Worm (Caenorhabditis elegans) whole organism, mixed stage, embryonic: ENCODE results near the gene C26E6.1.
A peak's percentile ranks its signal among the peaks of the same experiment; 100 is the strongest.

Experiments
- M03D4.4 ChIP-seq: sonication (generic microtip); optimal IDR thresholded peaks from 2 replicates; lab custom pipeline; 2017; ENCODE audit warnings: mild to moderate bottlenecking, missing genetic modification characterization, missing compliant biosample characterization
- bed-3 ChIP-seq: fragments of 200-800 bp; sonication (Bioruptor generic); optimal IDR thresholded peaks from 3 replicates; lab custom pipeline; 2018; ENCODE audit warnings: mild to moderate bottlenecking, missing genetic modification characterization, moderate library complexity, missing compliant biosample characterization
- blmp-1 ChIP-seq: fragments of 150-350 bp; optimal IDR thresholded peaks from 2 replicates; lab custom pipeline; 2014; ENCODE audit warnings: missing biosample characterization, missing genetic modification characterization
- ceh-39 ChIP-seq: fragments of 150-350 bp; optimal IDR thresholded peaks from 2 replicates; lab custom pipeline; 2014; ENCODE audit warnings: missing biosample characterization, missing genetic modification characterization
- ceh-43 ChIP-seq: fragments of 200-800 bp; sonication (Bioruptor generic); optimal IDR thresholded peaks from 2 replicates; lab custom pipeline; 2018; ENCODE audit warnings: mild to moderate bottlenecking, missing genetic modification characterization, moderate library complexity, missing compliant biosample characterization
- ceh-83 ChIP-seq: fragments of 200-800 bp; sonication (Bioruptor generic); optimal IDR thresholded peaks from 2 replicates; lab custom pipeline; 2018; ENCODE audit warnings: mild to moderate bottlenecking, missing genetic modification characterization, missing compliant biosample characterization
- ces-1 ChIP-seq: fragments of 150-350 bp; optimal IDR thresholded peaks from 2 replicates; lab custom pipeline; 2014; ENCODE audit warnings: missing biosample characterization, missing genetic modification reagents, missing genetic modification characterization
- cnd-1 ChIP-seq: fragments of 200-800 bp; sonication (Bioruptor generic); optimal IDR thresholded peaks from 2 replicates; lab custom pipeline; 2018; ENCODE audit warnings: mild to moderate bottlenecking, missing genetic modification characterization, missing compliant biosample characterization
- drap-1 ChIP-seq: fragments of 200-800 bp; sonication (Bioruptor generic); optimal IDR thresholded peaks from 3 replicates; lab custom pipeline; 2018; ENCODE audit warnings: mild to moderate bottlenecking, missing genetic modification characterization, missing compliant biosample characterization
- elt-1 ChIP-seq: sonication (generic microtip); optimal IDR thresholded peaks from 2 replicates; lab custom pipeline; 2017; ENCODE audit warnings: missing genetic modification characterization, mild to moderate bottlenecking, missing compliant biosample characterization, antibody characterized with exemption, moderate library complexity, borderline replicate concordance; ENCODE audit not compliant: insufficient read depth
- elt-3 ChIP-seq: fragments of 150-350 bp; optimal IDR thresholded peaks from 2 replicates; lab custom pipeline; 2014; ENCODE audit warnings: missing biosample characterization, missing genetic modification characterization
- flh-1 ChIP-seq: fragments of 200-800 bp; sonication (Bioruptor generic); optimal IDR thresholded peaks from 2 replicates; lab custom pipeline; 2018; ENCODE audit warnings: mild to moderate bottlenecking, missing genetic modification characterization, moderate library complexity, missing compliant biosample characterization
- ham-2 ChIP-seq: fragments of 200-800 bp; sonication (Bioruptor generic); optimal IDR thresholded peaks from 2 replicates; lab custom pipeline; 2018; ENCODE audit warnings: mild to moderate bottlenecking, missing genetic modification characterization, missing compliant biosample characterization
- hlh-1 ChIP-seq: fragments of 150-350 bp; optimal IDR thresholded peaks from 2 replicates; lab custom pipeline; 2014; ENCODE audit warnings: missing biosample characterization, missing genetic modification reagents, missing genetic modification characterization
- lin-13 ChIP-seq: fragments of 150-350 bp; optimal IDR thresholded peaks from 2 replicates; lab custom pipeline; 2014; ENCODE audit warnings: missing biosample characterization, missing genetic modification characterization
- lin-32 ChIP-seq: fragments of 200-800 bp; sonication (Bioruptor generic); optimal IDR thresholded peaks from 2 replicates; lab custom pipeline; 2018; ENCODE audit warnings: mild to moderate bottlenecking, missing genetic modification characterization, missing compliant biosample characterization
- lsy-2 ChIP-seq: fragments of 150-350 bp; optimal IDR thresholded peaks from 2 replicates; lab custom pipeline; 2014; ENCODE audit warnings: missing biosample characterization, missing genetic modification characterization
- mab-5 ChIP-seq: fragments of 150-350 bp; optimal IDR thresholded peaks from 2 replicates; lab custom pipeline; 2014; ENCODE audit warnings: missing biosample characterization, missing genetic modification characterization
- mep-1 ChIP-seq: fragments of 150-350 bp; optimal IDR thresholded peaks from 2 replicates; lab custom pipeline; 2017; ENCODE audit warnings: missing biosample characterization, missing genetic modification reagents, missing genetic modification characterization, inconsistent platforms
- mls-2 ChIP-seq: sonication (generic microtip); optimal IDR thresholded peaks from 2 replicates; lab custom pipeline; 2016; ENCODE audit warnings: mild to moderate bottlenecking, missing genetic modification characterization, moderate library complexity, missing compliant biosample characterization
- nhr-12 ChIP-seq: fragments of 150-350 bp; optimal IDR thresholded peaks from 2 replicates; lab custom pipeline; 2014; ENCODE audit warnings: missing biosample characterization, missing genetic modification characterization
- nhr-2 ChIP-seq: fragments of 150-350 bp; optimal IDR thresholded peaks from 2 replicates; lab custom pipeline; 2014; ENCODE audit warnings: missing biosample characterization, missing genetic modification characterization
- nhr-237 ChIP-seq: fragments of 150-350 bp; optimal IDR thresholded peaks from 2 replicates; lab custom pipeline; 2014; ENCODE audit warnings: missing biosample characterization, missing genetic modification characterization
- nhr-28 ChIP-seq: fragments of 150-350 bp; optimal IDR thresholded peaks from 2 replicates; lab custom pipeline; 2014; ENCODE audit warnings: missing biosample characterization, missing genetic modification characterization
- nhr-76 ChIP-seq: sonication (generic microtip); optimal IDR thresholded peaks from 2 replicates; lab custom pipeline; 2017; ENCODE audit warnings: missing biosample characterization, missing genetic modification characterization
- pha-4 ChIP-seq: fragments of 150-350 bp; optimal IDR thresholded peaks from 2 replicates; lab custom pipeline; 2018; ENCODE audit warnings: missing biosample characterization, missing genetic modification reagents, missing genetic modification characterization
- sem-2 ChIP-seq: fragments of 200-800 bp; sonication (Bioruptor generic); optimal IDR thresholded peaks from 2 replicates; lab custom pipeline; 2018; ENCODE audit warnings: mild to moderate bottlenecking, missing genetic modification characterization, missing compliant biosample characterization
- snpc-4 ChIP-seq: fragments of 150-350 bp; optimal IDR thresholded peaks from 2 replicates; lab custom pipeline; 2014; ENCODE audit warnings: missing biosample characterization, missing genetic modification characterization
- sptf-1 ChIP-seq: sonication (generic microtip); optimal IDR thresholded peaks from 2 replicates; lab custom pipeline; 2017; ENCODE audit warnings: mild to moderate bottlenecking, missing genetic modification characterization, moderate library complexity, missing compliant biosample characterization
- tbx-8 ChIP-seq: fragments of 200-800 bp; sonication (Bioruptor generic); optimal IDR thresholded peaks from 2 replicates; lab custom pipeline; 2018; ENCODE audit warnings: mild to moderate bottlenecking, missing genetic modification characterization, moderate library complexity, missing compliant biosample characterization
- unc-120 ChIP-seq: sonication (generic microtip); optimal IDR thresholded peaks from 2 replicates; lab custom pipeline; 2017; ENCODE audit warnings: missing genetic modification characterization, missing compliant biosample characterization; ENCODE audit not compliant: poor library complexity, severe bottlenecking
- unc-39 ChIP-seq: fragments of 150-350 bp; optimal IDR thresholded peaks from 2 replicates; lab custom pipeline; 2014; ENCODE audit warnings: missing biosample characterization, missing genetic modification characterization
- unc-62 ChIP-seq: fragments of 150-350 bp; optimal IDR thresholded peaks from 2 replicates; lab custom pipeline; 2014; ENCODE audit warnings: missing biosample characterization, missing genetic modification reagents, missing genetic modification characterization
- zip-8 ChIP-seq: fragments of 150-350 bp; optimal IDR thresholded peaks from 2 replicates; lab custom pipeline; 2014; ENCODE audit warnings: missing biosample characterization, missing genetic modification characterization
- ztf-11 ChIP-seq: fragments of 150-350 bp; optimal IDR thresholded peaks from 2 replicates; lab custom pipeline; 2014; ENCODE audit warnings: missing biosample characterization, missing genetic modification characterization

C26E6.1 gene

DNA sequence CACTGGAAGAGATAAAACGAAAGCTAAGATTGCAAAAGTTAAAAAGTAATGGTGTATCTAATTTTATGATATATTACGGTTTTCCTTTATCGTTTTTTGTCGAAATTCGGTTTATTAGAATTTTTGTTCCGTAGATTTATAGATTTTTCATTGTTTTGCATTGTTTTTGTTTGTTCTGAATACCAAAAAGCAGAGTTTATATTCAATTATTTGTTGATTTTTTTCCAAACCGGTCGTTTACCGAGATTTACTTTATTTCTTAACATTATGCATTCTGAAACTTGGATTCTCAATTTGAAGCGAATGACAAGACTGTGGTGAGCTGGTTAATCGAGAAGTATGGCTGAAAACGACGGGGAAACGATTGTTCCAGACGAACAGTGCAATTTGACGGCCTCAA is 19.6 kb upstream of the C26E6.1 start, which contains the start of gene fsn-1:
Gene fsn-1, plus strand, starts transcription at position 301 of the 400 bp plus-strand sequence.
- TF ChIP-seq ceh-39 (no peak), nhr-76 (tag; lab: Kevin White, UChicago) (no peak), blmp-1 (tag; lab: Kevin White, UChicago) (no peak), lin-32 (GFP tag; lab: Kevin White, UChicago) (no peak), drap-1 (no peak), ztf-11 (tag; lab: Kevin White, UChicago) (no peak), flh-1 (no peak), ceh-83 (GFP tag; lab: Kevin White, UChicago) (no peak), snpc-4 (tag; lab: Kevin White, UChicago) (no peak)

ce11 chrIII:4939267-4939666 is 17.4 kb upstream of the C26E6.1 start, which contains the start of gene rpb-2:
Gene rpb-2, plus strand, starts transcription at chrIII:4939567.
- TF ChIP-seq ceh-83 (GFP tag; lab: Kevin White, UChicago), result no peak
- TF ChIP-seq ces-1, result no peak
- TF ChIP-seq unc-120 (tag; lab: Kevin White, UChicago), result no peak
- TF ChIP-seq unc-39, result no peak
- no peak for TF ChIP-seq nhr-237 (tag; lab: Kevin White, UChicago)
- TF ChIP-seq sem-2 (GFP tag; lab: Kevin White, UChicago), result no peak
- no peak for TF ChIP-seq mls-2
- TF ChIP-seq M03D4.4 (tag; lab: Kevin White, UChicago), result no peak
- no peak for TF ChIP-seq ztf-11 (tag; lab: Kevin White, UChicago)
- no peak for TF ChIP-seq nhr-76 (tag; lab: Kevin White, UChicago)
- TF ChIP-seq ceh-39, result no peak
- no peak for TF ChIP-seq hlh-1 (tag; lab: Kevin White, UChicago)

DNA sequence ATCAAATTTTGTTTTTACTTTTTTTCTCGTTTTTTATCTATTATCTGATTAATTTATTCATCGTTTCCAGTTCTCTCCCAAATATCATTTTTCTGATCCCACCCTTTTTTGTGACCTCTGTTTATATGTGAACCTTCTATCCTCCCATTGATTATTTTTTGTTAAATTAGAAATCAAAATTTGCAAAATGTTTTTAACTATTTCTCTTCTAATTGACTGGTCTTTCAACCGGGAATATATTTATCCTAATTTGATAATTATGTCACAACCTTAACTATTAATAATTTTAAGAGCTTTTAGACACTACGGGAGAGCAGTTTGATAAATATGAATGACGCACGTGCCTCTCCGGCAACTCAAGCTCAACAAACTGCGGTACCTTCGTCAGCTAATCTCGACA is 12.5 kb upstream of the C26E6.1 start, which contains the start of gene ntl-9:
Gene ntl-9, plus strand, starts transcription at position 301 of the 400 bp plus-strand sequence.
- TF ChIP-seq hlh-1 (tag; lab: Kevin White, UChicago), result no peak
- TF ChIP-seq mls-2, result no peak
- TF ChIP-seq mab-5, result no peak
- no peak for TF ChIP-seq elt-3 (tag; lab: Kevin White, UChicago)
- TF ChIP-seq unc-120 (tag; lab: Kevin White, UChicago), result no peak
- no peak for TF ChIP-seq zip-8 (tag; lab: Kevin White, UChicago)
- TF ChIP-seq flh-1, result no peak
- TF ChIP-seq ceh-43 (GFP tag; lab: Kevin White, UChicago), result no peak
- no peak for TF ChIP-seq sptf-1 (tag; lab: Kevin White, UChicago)
- TF ChIP-seq pha-4 (tag; lab: Kevin White, UChicago), result no peak
- TF ChIP-seq ceh-83 (GFP tag; lab: Kevin White, UChicago), result no peak
- no peak for TF ChIP-seq lin-13
- no peak for TF ChIP-seq mep-1
- TF ChIP-seq drap-1, result no peak

ce11 chrIII:4947352-4947751 is 9.3 kb upstream of the C26E6.1 start:
- TF ChIP-seq sptf-1 (tag; lab: Kevin White, UChicago) (peak; percentile 84), bed-3 (no peak), mep-1 (peak; percentile 52), lin-32 (GFP tag; lab: Kevin White, UChicago) (peak; percentile 20), ham-2 (peak; percentile 80), flh-1 (no peak), nhr-237 (tag; lab: Kevin White, UChicago) (no peak), blmp-1 (tag; lab: Kevin White, UChicago) (no peak), ces-1 (peak; percentile 71), mab-5 (no peak), tbx-8 (GFP tag; lab: Kevin White, UChicago) (peak; percentile 43), elt-3 (tag; lab: Kevin White, UChicago) (no peak), sem-2 (GFP tag; lab: Kevin White, UChicago) (peak; percentile 29), ztf-11 (tag; lab: Kevin White, UChicago) (peak; percentile 83), snpc-4 (tag; lab: Kevin White, UChicago) (no peak), cnd-1 (tag; lab: Kevin White, UChicago) (peak; percentile 91), lin-13 (no peak), unc-39 (no peak), nhr-12 (no peak), hlh-1 (tag; lab: Kevin White, UChicago) (peak; percentile 15), drap-1 (peak; percentile 57), M03D4.4 (tag; lab: Kevin White, UChicago) (peak; percentile 73), nhr-28 (tag; lab: Kevin White, UChicago) (no peak), mls-2 (peak; percentile 86), elt-1 (tag; lab: Kevin White, UChicago) (no peak), nhr-76 (tag; lab: Kevin White, UChicago) (no peak), nhr-2 (tag; lab: Kevin White, UChicago) (no peak), ceh-83 (GFP tag; lab: Kevin White, UChicago) (peak; percentile 78), lsy-2 (tag; lab: Kevin White, UChicago) (no peak), ceh-43 (GFP tag; lab: Kevin White, UChicago) (peak; percentile 58), ceh-39 (no peak), pha-4 (tag; lab: Kevin White, UChicago) (no peak), unc-120 (tag; lab: Kevin White, UChicago) (peak; percentile 64), unc-62 (GFP tag; lab: Kevin White, UChicago) (peak; percentile 71)
